Worm (Caenorhabditis elegans): ENCODE data around the gene nhr-35.

DNA sequence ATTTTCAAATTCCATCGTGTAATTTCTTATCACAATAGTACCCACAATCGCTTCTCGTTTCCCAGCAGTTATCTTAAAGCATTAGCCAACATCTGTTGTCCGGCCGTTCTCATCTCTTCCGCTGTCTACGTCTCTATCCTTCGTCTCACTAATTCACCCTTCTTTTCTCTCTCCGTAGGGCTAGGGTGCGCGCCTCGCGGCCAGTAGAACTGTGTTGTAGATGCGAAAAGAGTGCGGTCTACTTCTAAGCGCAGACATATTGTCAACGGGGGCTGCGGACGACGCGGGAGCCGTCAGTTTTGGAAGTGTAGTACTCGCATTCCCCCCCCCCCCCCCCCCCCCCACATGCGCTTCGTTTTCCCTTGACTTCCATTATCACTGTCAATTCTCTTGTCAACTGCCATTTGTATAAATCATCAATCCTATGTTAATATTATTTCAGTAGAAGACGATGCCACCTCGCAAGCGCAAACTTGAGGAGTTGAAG is 18.8 kb upstream of the nhr-35 start, which contains the start of gene spr-3:
- TF ChIP-seq hlh-15 (tag; optimal IDR thresholded peaks at IDR 0.05): no peak
- TF ChIP-seq ama-1 (optimal IDR thresholded peaks at IDR 0.05): no peak
- TF ChIP-seq nhr-11 (tag; optimal IDR thresholded peaks at IDR 0.05): no peak
- no peak for TF ChIP-seq F13H6.1 (tag; optimal IDR thresholded peaks at IDR 0.05)
- TF ChIP-seq K09A11.1 (tag; optimal IDR thresholded peaks at IDR 0.05; ENCODE audit: insufficient read depth): no peak
- TF ChIP-seq pqm-1 (tag; optimal IDR thresholded peaks at IDR 0.05): no peak
- TF ChIP-seq unc-55 (GFP tag; optimal IDR thresholded peaks at IDR 0.05): no peak
- TF ChIP-seq fkh-6 (tag; optimal IDR thresholded peaks at IDR 0.05): no peak
- no peak for TF ChIP-seq eyg-1 (tag; optimal IDR thresholded peaks at IDR 0.05)
- no peak for TF ChIP-seq unc-42 (tag; optimal IDR thresholded peaks at IDR 0.05)
- no peak for TF ChIP-seq pag-3 (tag; optimal IDR thresholded peaks at IDR 0.05; ENCODE audit: borderline replicate concordance)
- no peak for TF ChIP-seq ceh-24 (tag; optimal IDR thresholded peaks at IDR 0.05)
- TF ChIP-seq dmd-4 (tag; optimal IDR thresholded peaks at IDR 0.05; ENCODE audit: borderline replicate concordance): no peak
- no peak for TF ChIP-seq unc-86 (tag; optimal IDR thresholded peaks at IDR 0.05)

All from whole organism, late embryonic.